Fruit fly (Drosophila melanogaster): Measurements from ENCODE around the gene trh.
A peak's percentile ranks its signal among the peaks of the same experiment; 100 is the strongest.

trh gene

DNA sequence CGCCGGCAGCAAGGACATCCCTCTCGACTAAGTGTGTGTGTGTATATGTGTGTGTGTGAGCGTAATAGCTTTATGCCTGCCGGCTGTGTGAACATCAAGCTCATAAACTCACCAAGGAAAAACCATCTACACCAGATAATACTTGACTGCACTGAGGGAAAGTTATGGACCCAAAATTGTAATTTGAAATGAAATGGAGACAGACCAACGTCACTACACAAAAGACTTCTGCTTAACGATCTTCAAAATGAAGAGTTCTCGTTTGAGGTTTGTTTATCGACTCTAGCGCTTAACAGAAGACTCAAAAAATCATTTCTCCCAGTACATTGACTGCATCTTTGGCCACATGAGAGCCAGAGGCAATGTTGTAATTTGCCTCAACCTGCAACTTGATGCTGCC lies 4.3 kb downstream of the trh start (continued):
- TF ChIP-seq dmrt93B (GFP tag; optimal IDR thresholded peaks at IDR 0.05) = peak; percentile 20
- no peak for TF ChIP-seq CG9705 (GFP tag; optimal IDR thresholded peaks at IDR 0.05)
- peak in 1 of 2 experiments; percentile 60 for TF ChIP-seq foxo (GFP tag; optimal IDR thresholded peaks at IDR 0.05)
- TF ChIP-seq Hr78 (GFP tag; optimal IDR thresholded peaks at IDR 0.05) = no peak
- no peak for TF ChIP-seq lola (GFP tag; optimal IDR thresholded peaks at IDR 0.05)
- TF ChIP-seq Jra (GFP tag; optimal IDR thresholded peaks at IDR 0.05) = no peak
- no peak for TF ChIP-seq brk (GFP tag; optimal IDR thresholded peaks at IDR 0.05)
- TF ChIP-seq dl (GFP tag; optimal IDR thresholded peaks at IDR 0.05; ENCODE audit: insufficient read depth in 1 of 2, partially characterized antibody in 2 of 2) = no peak
- TF ChIP-seq HLH106 (tag; optimal IDR thresholded peaks at IDR 0.05) = peak; percentile 43
- TF ChIP-seq Dfd (GFP tag; optimal IDR thresholded peaks at IDR 0.05) = no peak
- TF ChIP-seq sage (GFP tag; optimal IDR thresholded peaks at IDR 0.05) = no peak
- no peak for TF ChIP-seq jim (GFP tag; optimal IDR thresholded peaks at IDR 0.05)
- peak; percentile 46 for TF ChIP-seq OdsH (GFP tag; optimal IDR thresholded peaks at IDR 0.05)

DNA sequence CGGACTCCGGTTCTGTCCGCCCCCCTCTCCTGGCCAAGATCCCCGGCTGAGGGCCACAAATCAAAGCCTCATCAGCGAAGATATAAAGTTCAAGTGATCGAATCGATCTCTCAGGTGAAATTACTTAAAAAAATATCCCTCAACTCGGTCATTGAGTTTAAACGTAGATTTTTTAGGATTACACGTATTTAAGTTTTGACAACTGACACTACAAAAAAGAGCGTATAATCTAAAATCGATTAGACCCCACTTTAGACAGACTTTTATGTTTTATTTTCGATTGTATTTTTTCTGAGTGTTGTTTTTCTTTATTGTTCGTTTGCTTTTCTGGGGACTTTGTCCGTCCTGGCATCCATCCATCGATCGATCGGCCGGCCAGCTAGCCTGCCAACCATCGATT lies 7.3 kb downstream of the trh start:
- peak; percentile 3 for TF ChIP-seq OdsH (GFP tag; optimal IDR thresholded peaks at IDR 0.05)
- no peak for TF ChIP-seq fru (GFP tag; optimal IDR thresholded peaks at IDR 0.05)
- TF ChIP-seq psq (GFP tag; optimal IDR thresholded peaks at IDR 0.05) = no peak
- no peak for TF ChIP-seq sage (GFP tag; optimal IDR thresholded peaks at IDR 0.05)
- TF ChIP-seq tai (GFP tag; optimal IDR thresholded peaks at IDR 0.05) = no peak
- peak; percentile 3 for TF ChIP-seq rgr (GFP tag; optimal IDR thresholded peaks at IDR 0.05)
- peak; percentile 4 for TF ChIP-seq h (GFP tag; optimal IDR thresholded peaks at IDR 0.05)
- TF ChIP-seq br (GFP tag; optimal IDR thresholded peaks at IDR 0.05) = peak; percentile 11
- TF ChIP-seq Hr83 (GFP tag; optimal IDR thresholded peaks at IDR 0.05; ENCODE audit: poor library complexity, severe bottlenecking) = no peak
- no peak for TF ChIP-seq Hnf4 (GFP tag; optimal IDR thresholded peaks at IDR 0.05)
- TF ChIP-seq jim (GFP tag; optimal IDR thresholded peaks at IDR 0.05) = no peak
- no peak for TF ChIP-seq sv (GFP tag; optimal IDR thresholded peaks at IDR 0.05)
- peak in 1 of 2 experiments; percentile 16 for TF ChIP-seq foxo (GFP tag; optimal IDR thresholded peaks at IDR 0.05)

dm6 chr3L:380886-381546 lies 11.4 kb downstream of the trh start:
- TF ChIP-seq Myc (optimal IDR thresholded peaks at IDR 0.05) = no peak
- TF ChIP-seq Hnf4 (GFP tag; optimal IDR thresholded peaks at IDR 0.05) = peak; percentile 27
- TF ChIP-seq psq (GFP tag; optimal IDR thresholded peaks at IDR 0.05) = peak; percentile 37

dm6 chr3L:378906-379305 lies 13.5 kb downstream of the trh start:
- no peak for TF ChIP-seq lola (GFP tag; optimal IDR thresholded peaks at IDR 0.05)
- no peak for TF ChIP-seq foxo (GFP tag; optimal IDR thresholded peaks at IDR 0.05)
- no peak for TF ChIP-seq br (GFP tag; optimal IDR thresholded peaks at IDR 0.05)
- no peak for TF ChIP-seq brk (GFP tag; optimal IDR thresholded peaks at IDR 0.05)
- TF ChIP-seq pan (optimal IDR thresholded peaks at IDR 0.05) = no peak
- TF ChIP-seq sv (GFP tag; optimal IDR thresholded peaks at IDR 0.05) = no peak
- no peak for TF ChIP-seq Vsx2 (GFP tag; optimal IDR thresholded peaks at IDR 0.05; ENCODE audit: partially characterized antibody)
- TF ChIP-seq Hr78 (GFP tag; optimal IDR thresholded peaks at IDR 0.05) = no peak
- no peak for TF ChIP-seq Rel (GFP tag; optimal IDR thresholded peaks at IDR 0.05)
- no peak for TF ChIP-seq Rel (tag; optimal IDR thresholded peaks at IDR 0.05)
- TF ChIP-seq usp (GFP tag; optimal IDR thresholded peaks at IDR 0.05) = no peak
- no peak for TF ChIP-seq Sp1 (GFP tag; optimal IDR thresholded peaks at IDR 0.05)
- no peak for TF ChIP-seq dsf (GFP tag; optimal IDR thresholded peaks at IDR 0.05; ENCODE audit: borderline replicate concordance)
- no peak for TF ChIP-seq CG9705 (GFP tag; optimal IDR thresholded peaks at IDR 0.05)
- no peak for TF ChIP-seq tai (GFP tag; optimal IDR thresholded peaks at IDR 0.05)
- no peak for TF ChIP-seq N (GFP tag; optimal IDR thresholded peaks at IDR 0.05)
- no peak for TF ChIP-seq fru (GFP tag; optimal IDR thresholded peaks at IDR 0.05)
- TF ChIP-seq Hr83 (GFP tag; optimal IDR thresholded peaks at IDR 0.05; ENCODE audit: poor library complexity, severe bottlenecking) = no peak
- no peak for TF ChIP-seq dmrt93B (GFP tag; optimal IDR thresholded peaks at IDR 0.05)
- TF ChIP-seq GATAd (GFP tag; optimal IDR thresholded peaks at IDR 0.05) = no peak

- no peak for TF ChIP-seq N (GFP tag; optimal IDR thresholded peaks at IDR 0.05)
- TF ChIP-seq CG9705 (GFP tag; optimal IDR thresholded peaks at IDR 0.05) = no peak
- peak; percentile 51 for TF ChIP-seq Dif (GFP tag; optimal IDR thresholded peaks at IDR 0.05; ENCODE audit: partially characterized antibody)
- TF ChIP-seq dl (GFP tag; optimal IDR thresholded peaks at IDR 0.05; ENCODE audit: insufficient read depth in 1 of 2, partially characterized antibody in 2 of 2) = peak in 1 of 2 experiments; percentile 44
- peak; percentile 55 for TF ChIP-seq Vsx2 (GFP tag; optimal IDR thresholded peaks at IDR 0.05; ENCODE audit: partially characterized antibody)
These were observed 14.4 kb downstream of the trh start for dm6 chr3L:378072-378423.

Data from whole organism, wandering third instar larva.